Worm (Caenorhabditis elegans) whole organism, L3 larva: ENCODE results near the gene nspg-8.

Experiments used
- R02D3.7 ChIP-seq: fragments of 150-350 bp; optimal IDR thresholded peaks from 2 replicates; lab custom pipeline; 2014; ENCODE audit warnings: missing biosample characterization, missing genetic modification characterization
- aly-2 ChIP-seq: fragments of 150-350 bp; optimal IDR thresholded peaks from 2 replicates; lab custom pipeline; 2014; ENCODE audit warnings: missing biosample characterization, missing genetic modification characterization
- ceh-9 ChIP-seq: sonication (generic microtip); optimal IDR thresholded peaks from 2 replicates; lab custom pipeline; 2018; ENCODE audit warnings: missing biosample characterization, missing genetic modification characterization
- elt-3 ChIP-seq, 3 experiments: fragments of 150-350 bp in 1 of 3; sonication (generic microtip) in 2 of 3; optimal IDR thresholded peaks; 2 replicates in 2 of 3; 4 replicates in 1 of 3; lab custom pipeline; 2014 to 2017; ENCODE audit warnings: missing biosample characterization in 3 of 3, missing genetic modification characterization in 3 of 3
- jun-1 ChIP-seq: fragments of 150-350 bp; optimal IDR thresholded peaks from 2 replicates; lab custom pipeline; 2014; ENCODE audit warnings: missing biosample characterization, missing genetic modification reagents, missing genetic modification characterization
- lin-15B ChIP-seq: fragments of 150-350 bp; optimal IDR thresholded peaks from 2 replicates; lab custom pipeline; 2014; ENCODE audit warnings: missing biosample characterization, missing genetic modification characterization
- mdl-1 ChIP-seq: fragments of 150-350 bp; optimal IDR thresholded peaks from 2 replicates; lab custom pipeline; 2014; ENCODE audit warnings: missing biosample characterization, missing genetic modification characterization
- nfya-1 ChIP-seq: sonication (generic microtip); optimal IDR thresholded peaks from 2 replicates; lab custom pipeline; 2017; ENCODE audit warnings: missing genetic modification characterization, mild to moderate bottlenecking, missing compliant biosample characterization, antibody characterized with exemption, moderate library complexity; ENCODE audit not compliant: insufficient read depth
- nhr-28 ChIP-seq: fragments of 150-350 bp; optimal IDR thresholded peaks from 2 replicates; lab custom pipeline; 2014; ENCODE audit warnings: missing biosample characterization, missing genetic modification characterization
- pha-4 ChIP-seq: fragments of 150-350 bp; optimal IDR thresholded peaks from 2 replicates; lab custom pipeline; 2014; ENCODE audit warnings: missing biosample characterization, missing genetic modification reagents, missing genetic modification characterization
- sea-2 ChIP-seq: fragments of 150-350 bp; sonication (generic microtip); optimal IDR thresholded peaks from 4 replicates; lab custom pipeline; 2014; ENCODE audit warnings: missing biosample characterization, missing genetic modification reagents, missing genetic modification characterization
- tbx-2 ChIP-seq: sonication (generic microtip); optimal IDR thresholded peaks from 2 replicates; lab custom pipeline; 2016; ENCODE audit warnings: mild to moderate bottlenecking, missing genetic modification characterization, missing compliant biosample characterization
- unc-62 ChIP-seq: fragments of 150-350 bp; sonication (generic microtip); optimal IDR thresholded peaks from 4 replicates; lab custom pipeline; 2014; ENCODE audit warnings: missing biosample characterization, missing genetic modification reagents, missing genetic modification characterization

DNA sequence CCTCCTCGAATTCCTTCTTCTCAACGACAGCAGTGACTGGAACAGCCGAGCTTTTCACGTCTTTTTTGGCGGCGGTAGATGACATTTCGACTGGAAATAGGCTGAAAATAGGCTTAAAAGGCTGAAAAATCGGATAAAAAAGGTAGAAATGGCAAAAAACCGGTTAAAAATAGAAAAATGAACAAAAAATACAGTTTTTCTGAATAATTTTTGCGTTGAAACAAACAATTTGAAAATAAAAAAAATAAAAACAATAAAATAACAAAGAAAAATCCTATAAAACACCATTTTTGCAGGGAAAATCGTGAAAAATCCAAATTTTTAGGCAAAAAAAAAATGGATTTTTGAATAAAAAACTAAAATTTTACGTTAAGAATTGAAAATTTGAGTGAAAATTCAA, 14.3 kb downstream of the nspg-8 start, which contains the start of gene dss-1:
- TF ChIP-seq pha-4: no peak
- TF ChIP-seq tbx-2 (tag; lab: Kevin White, UChicago): no peak
- TF ChIP-seq mdl-1 (tag; lab: Kevin White, UChicago): no peak
- no peak for TF ChIP-seq jun-1 (tag; lab: Kevin White, UChicago)
- TF ChIP-seq nfya-1: no peak
- TF ChIP-seq R02D3.7 (tag; lab: Kevin White, UChicago): no peak
- TF ChIP-seq nhr-28: no peak
- no peak for TF ChIP-seq sea-2
- TF ChIP-seq aly-2: no peak
- TF ChIP-seq unc-62 (GFP tag; lab: Kevin White, UChicago): no peak
- no peak for TF ChIP-seq elt-3 (tag; optimal IDR thresholded peaks at IDR 0.05; lab: Kevin White, UChicago)
- TF ChIP-seq lin-15B (tag; lab: Kevin White, UChicago): no peak
- TF ChIP-seq ceh-9 (tag; lab: Kevin White, UChicago): no peak
